Fruit fly (Drosophila melanogaster): ENCODE data around the gene CG15803.

Gene CG15803

DNA sequence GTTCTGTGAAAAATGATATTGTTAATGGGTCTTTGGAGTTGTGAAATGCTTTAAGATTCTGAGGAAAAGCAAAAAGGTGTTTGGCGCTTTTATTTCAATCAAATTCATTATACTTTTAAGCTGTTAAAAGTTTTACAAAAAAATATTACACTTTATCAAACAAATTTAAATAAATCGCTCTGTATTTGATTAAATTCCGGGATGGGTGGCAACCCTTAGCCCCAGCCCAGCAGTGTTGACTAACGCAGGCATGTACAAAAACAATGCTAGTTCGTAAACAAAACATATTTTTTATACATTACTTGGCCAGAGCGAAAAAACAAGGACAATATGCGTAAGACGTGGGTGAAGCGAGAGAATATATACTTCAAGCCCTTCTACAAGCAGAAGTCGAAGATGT is 44.2 kb upstream of the CG15803 start, which contains the start of gene CG7685 (continued):
- TF ChIP-seq CG3032 (tag; optimal IDR thresholded peaks at IDR 0.05) (peak; percentile 52), CG31627 (GFP tag; optimal IDR thresholded peaks at IDR 0.05) (peak; percentile 72), CG6276 (GFP tag; optimal IDR thresholded peaks at IDR 0.05) (peak; percentile 16), dsx (GFP tag; optimal IDR thresholded peaks at IDR 0.05; ENCODE audit: poor library complexity, severe bottlenecking) (peak; percentile 28), fkh (GFP tag; optimal IDR thresholded peaks at IDR 0.05) (peak; percentile 94), fd59A (GFP tag; optimal IDR thresholded peaks at IDR 0.05) (peak; percentile 4), CG10669 (GFP tag; optimal IDR thresholded peaks at IDR 0.05) (peak; percentile 40), Eip75B (GFP tag; optimal IDR thresholded peaks at IDR 0.05) (peak; percentile 76), CG34406 (GFP tag; optimal IDR thresholded peaks at IDR 0.05) (peak; percentile 42), achi (GFP tag; optimal IDR thresholded peaks at IDR 0.05) (peak; percentile 62), Met (GFP tag; optimal IDR thresholded peaks at IDR 0.05) (no peak), spab (GFP tag; optimal IDR thresholded peaks at IDR 0.05) (no peak), CG8632 (GFP tag; optimal IDR thresholded peaks at IDR 0.05) (peak; percentile 9)

DNA sequence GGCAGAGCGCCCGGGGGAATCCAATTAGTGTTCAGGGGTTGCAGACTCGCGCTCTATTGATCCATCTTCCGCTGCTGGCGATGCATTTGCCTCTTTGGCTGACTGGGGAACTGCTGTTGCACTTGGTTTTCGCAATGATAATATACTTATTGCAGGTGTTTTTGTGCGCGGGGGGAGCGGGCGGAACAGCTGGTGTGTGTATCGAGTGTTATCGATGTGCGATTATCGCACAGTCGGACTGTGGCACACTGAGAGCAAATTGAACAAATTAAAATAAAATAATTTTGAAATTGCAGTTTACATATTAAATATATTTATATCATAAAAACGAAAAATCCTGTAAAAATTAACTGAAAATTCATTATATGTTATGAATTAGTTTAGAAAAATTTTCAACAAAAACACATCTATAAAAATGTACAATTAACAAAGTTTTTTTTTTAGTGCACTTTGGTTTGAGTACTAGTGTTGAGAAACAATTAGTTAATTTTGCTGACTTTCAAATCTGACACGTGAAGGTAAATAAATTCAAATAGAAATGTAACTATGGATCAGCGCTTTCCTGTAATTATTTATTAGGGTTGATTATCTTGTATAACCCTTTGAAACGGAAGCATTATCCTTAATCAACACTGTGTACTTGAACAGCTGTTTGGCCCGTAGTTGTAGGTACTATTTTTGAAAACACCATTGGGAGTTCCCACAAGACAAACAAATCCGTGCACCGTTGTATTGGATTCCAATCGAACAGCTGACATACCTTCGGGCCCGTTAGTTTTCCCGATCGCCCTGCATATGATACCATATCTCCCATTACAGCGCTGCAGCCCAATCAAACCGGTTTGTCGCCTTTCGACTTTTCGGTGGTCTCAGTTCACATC is 42.3 kb upstream of the CG15803 start, which contains the start of the genes Wdr37 and koko:
Wdr37 (minus strand) TSS at position 168 of the 881 bp plus-strand sequence.
koko (plus strand) TSS at position 478 of the 881 bp plus-strand sequence.
- peak; percentile 98 for TF ChIP-seq Gug (GFP tag; IDR thresholded peaks at IDR 0.05)
- TF ChIP-seq CG15336 (GFP tag; IDR thresholded peaks at IDR 0.05): peak; percentile 98
- TF ChIP-seq CG6163 (GFP tag; IDR thresholded peaks at IDR 0.05): peak; percentile 96
- TF ChIP-seq CG32006 (GFP tag; optimal IDR thresholded peaks at IDR 0.05): peak; percentile 96
- peak; percentile 89 for TF ChIP-seq topi (GFP tag; optimal IDR thresholded peaks at IDR 0.05)
- TF ChIP-seq Sox15 (GFP tag; optimal IDR thresholded peaks at IDR 0.05): peak; percentile 90
- peak; percentile 90 for TF ChIP-seq Met (GFP tag; optimal IDR thresholded peaks at IDR 0.05)
- TF ChIP-seq dsx (GFP tag; optimal IDR thresholded peaks at IDR 0.05; ENCODE audit: poor library complexity, severe bottlenecking): peak; percentile 94
- TF ChIP-seq Eip78C (GFP tag): peak; percentile 98
- peak; percentile 72 for TF ChIP-seq CG6808 (GFP tag; optimal IDR thresholded peaks at IDR 0.05)
- TF ChIP-seq CG6276 (GFP tag; optimal IDR thresholded peaks at IDR 0.05): peak; percentile 85
- TF ChIP-seq CG10631 (GFP tag; optimal IDR thresholded peaks at IDR 0.05): peak; percentile 98
- TF ChIP-seq CG11902 (GFP tag; optimal IDR thresholded peaks at IDR 0.05): peak; percentile 90
- peak; percentile 43 to 96 for TF ChIP-seq salr (GFP tag; optimal IDR thresholded peaks at IDR 0.05)
- TF ChIP-seq CG3919 (GFP tag; optimal IDR thresholded peaks at IDR 0.05): peak; percentile 95
- peak; percentile 86 for TF ChIP-seq vri (GFP tag; optimal IDR thresholded peaks at IDR 0.05)
- TF ChIP-seq Sox102F (GFP tag; optimal IDR thresholded peaks at IDR 0.05): peak; percentile 89
- TF ChIP-seq CG6792 (GFP tag; optimal IDR thresholded peaks at IDR 0.05): peak; percentile 94
- peak; percentile 79 for TF ChIP-seq fkh (GFP tag; optimal IDR thresholded peaks at IDR 0.05)
- no peak for TF ChIP-seq Hr38 (GFP tag; optimal IDR thresholded peaks at IDR 0.05)
- peak; percentile 82 for TF ChIP-seq Ets21C (GFP tag; optimal IDR thresholded peaks at IDR 0.05)
- TF ChIP-seq ss (GFP tag; optimal IDR thresholded peaks at IDR 0.05): peak; percentile 87 to 94
- peak; percentile 98 for TF ChIP-seq Ets96B (tag; optimal IDR thresholded peaks at IDR 0.05)
- peak; percentile 93 for TF ChIP-seq CG8319 (GFP tag; optimal IDR thresholded peaks at IDR 0.05)
- peak; percentile 83 for TF ChIP-seq Blimp-1 (GFP tag; optimal IDR thresholded peaks at IDR 0.05)
- peak; percentile 92 for TF ChIP-seq Hr4 (GFP tag; optimal IDR thresholded peaks at IDR 0.05)
- TF ChIP-seq Eip93F (GFP tag; optimal IDR thresholded peaks at IDR 0.05): peak; percentile 86
- peak; percentile 96 for TF ChIP-seq esn (GFP tag; optimal IDR thresholded peaks at IDR 0.05)
- TF ChIP-seq dac (GFP tag; optimal IDR thresholded peaks at IDR 0.05): peak; percentile 78
- peak; percentile 93 for TF ChIP-seq CG10669 (GFP tag; optimal IDR thresholded peaks at IDR 0.05)
- peak; percentile 97 for TF ChIP-seq CG34406 (GFP tag; optimal IDR thresholded peaks at IDR 0.05)
- TF ChIP-seq Sox14 (GFP tag; optimal IDR thresholded peaks at IDR 0.05): peak; percentile 90
- peak; percentile 98 for TF ChIP-seq CG8119 (GFP tag; IDR thresholded peaks at IDR 0.05)
- TF ChIP-seq CG11294 (GFP tag; IDR thresholded peaks at IDR 0.05): peak; percentile 96
- peak; percentile 96 for TF ChIP-seq CG8632 (GFP tag; optimal IDR thresholded peaks at IDR 0.05)
- peak; percentile 89 for TF ChIP-seq lz (GFP tag; optimal IDR thresholded peaks at IDR 0.05)
- TF ChIP-seq fd59A (GFP tag; optimal IDR thresholded peaks at IDR 0.05): peak; percentile 83
- TF ChIP-seq acj6 (GFP tag; optimal IDR thresholded peaks at IDR 0.05): peak; percentile 96
- peak; percentile 95 for TF ChIP-seq CG11762 (GFP tag; optimal IDR thresholded peaks at IDR 0.05; ENCODE audit: insufficient read depth)
- peak; percentile 92 for TF ChIP-seq Eip75B (GFP tag; optimal IDR thresholded peaks at IDR 0.05)
- peak; percentile 96 for TF ChIP-seq svp (GFP tag)
- peak; percentile 87 for TF ChIP-seq spab (GFP tag; optimal IDR thresholded peaks at IDR 0.05)
